Worm (Caenorhabditis elegans) whole organism, young adult: ENCODE data around the gene F32D8.14.

Experiments used
- B0019.2 ChIP-seq: fragments of 200-800 bp; sonication (Bioruptor generic); conservative IDR thresholded peaks from 2 replicates; pipeline ENCODE4 v1.3.6; 2022; ENCODE audit warnings: missing genetic modification reagents, missing genetic modification characterization, missing compliant biosample characterization
- B0035.1 ChIP-seq: sonication (generic microtip); optimal IDR thresholded peaks from 2 replicates; lab custom pipeline; 2016; ENCODE audit warnings: missing genetic modification characterization, mild to moderate bottlenecking, missing compliant biosample characterization, missing genotype, missing genetic modification reagents
- Y67H2A.10 ChIP-seq: fragments of 200-800 bp; sonication (Bioruptor generic); conservative IDR thresholded peaks from 2 replicates; pipeline ENCODE4 v1.3.6; 2022; ENCODE audit warnings: missing genetic modification reagents, missing genetic modification characterization, missing compliant biosample characterization
- ceh-79 ChIP-seq: sonication (generic microtip); optimal IDR thresholded peaks from 2 replicates; lab custom pipeline; 2017; ENCODE audit warnings: mild to moderate bottlenecking, missing genetic modification characterization, missing compliant biosample characterization
- him-1 ChIP-seq: sonication (generic microtip); optimal IDR thresholded peaks from 2 replicates; lab custom pipeline; 2016; ENCODE audit warnings: missing genotype, missing genetic modification reagents, missing genetic modification characterization, missing compliant biosample characterization
- lir-1 ChIP-seq: fragments of 200-800 bp; sonication (Bioruptor generic); conservative IDR thresholded peaks from 2 replicates; pipeline ENCODE4 v1.3.6; 2022; ENCODE audit warnings: missing genetic modification reagents, missing genetic modification characterization, missing compliant biosample characterization
- nhr-90 ChIP-seq: sonication (generic microtip); optimal IDR thresholded peaks from 2 replicates; lab custom pipeline; 2016; ENCODE audit warnings: missing genotype, mild to moderate bottlenecking, missing genetic modification characterization, missing compliant biosample characterization
- snpc-4 ChIP-seq, 5 experiments: fragments of 150-350 bp in 1 of 5; sonication (generic microtip) in 4 of 5; optimal IDR thresholded peaks; 2 replicates each; lab custom pipeline; 2014 to 2018; ENCODE audit warnings: missing genetic modification characterization in 5 of 5, missing biosample characterization in 3 of 5, antibody characterized with exemption in 2 of 5, mild to moderate bottlenecking in 2 of 5, missing compliant biosample characterization in 2 of 5, missing genotype in 2 of 5, moderate library complexity in 2 of 5, missing genetic modification reagents in 1 of 5

DNA sequence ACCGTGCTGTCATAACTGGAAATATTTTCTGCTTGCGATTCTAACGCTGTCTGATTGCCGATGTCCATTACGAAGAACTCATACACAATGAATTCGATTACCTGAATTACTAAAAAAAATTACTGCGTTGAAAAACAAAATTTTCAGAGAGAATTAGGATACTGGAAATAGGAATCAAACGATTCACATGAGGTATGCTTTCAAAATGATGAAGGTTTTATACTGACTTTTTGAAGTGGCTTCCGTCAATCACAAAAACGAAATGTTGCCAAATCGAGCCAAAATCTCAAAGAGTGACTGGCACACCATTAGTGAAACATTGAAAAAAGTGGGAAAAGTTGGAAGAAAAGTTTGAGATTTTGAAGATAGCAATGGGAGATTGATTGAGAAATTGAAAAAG, 14.5 kb upstream of the F32D8.14 start, which contains the start of gene zzz-1:
- TF ChIP-seq snpc-4 (GFP tag; optimal IDR thresholded peaks at IDR 0.05; lab: Kevin White, UChicago), result no peak
- no peak for TF ChIP-seq snpc-4 (tag; optimal IDR thresholded peaks at IDR 0.05; lab: Kevin White, UChicago)
- TF ChIP-seq lir-1 (GFP tag; lab: Robert Waterston, UW), result no peak
- no peak for TF ChIP-seq nhr-90 (tag; lab: Kevin White, UChicago)
- TF ChIP-seq ceh-79 (tag; lab: Kevin White, UChicago), result no peak
- TF ChIP-seq Y67H2A.10 (GFP tag; lab: Robert Waterston, UW), result no peak
- no peak for TF ChIP-seq B0035.1 (tag; lab: Kevin White, UChicago)
- no peak for TF ChIP-seq B0019.2 (GFP tag; lab: Robert Waterston, UW)
- no peak for TF ChIP-seq him-1
